Fruit fly (Drosophila melanogaster) whole organism, pupa: ENCODE data around the gene CG11970.

Experiments used
- CG13204 ChIP-seq: fragments of 200-800 bp; sonication (Bioruptor generic); optimal IDR thresholded peaks from 2 replicates; lab custom pipeline; 2018; ENCODE audit warnings: missing biosample characterization, mild to moderate bottlenecking, missing genetic modification characterization, moderate library complexity
- CG8159 ChIP-seq: fragments of 200-800 bp; sonication (Bioruptor generic); optimal IDR thresholded peaks from 3 replicates; lab custom pipeline; 2018; ENCODE audit warnings: missing biosample characterization, mild to moderate bottlenecking, missing genetic modification characterization, moderate library complexity
- CG8301 ChIP-seq: fragments of 200-800 bp; sonication (Bioruptor generic); optimal IDR thresholded peaks from 2 replicates; lab custom pipeline; 2018; ENCODE audit warnings: missing biosample characterization, mild to moderate bottlenecking, missing genetic modification characterization
- CG9948 ChIP-seq: fragments of 200-800 bp; sonication (Bioruptor generic); optimal IDR thresholded peaks from 2 replicates; lab custom pipeline; 2018; ENCODE audit warnings: missing biosample characterization, mild to moderate bottlenecking, missing genetic modification characterization, moderate library complexity
- EcR ChIP-seq: fragments of 200-800 bp; sonication (Bioruptor generic); optimal IDR thresholded peaks from 3 replicates; lab custom pipeline; 2019; ENCODE audit warnings: missing biosample characterization, missing genetic modification characterization, mild to moderate bottlenecking, moderate library complexity, missing genetic modification reagents
- rn ChIP-seq: fragments of 200-800 bp; sonication (Bioruptor generic); IDR thresholded peaks from 2 replicates; pipeline ENCODE4 v1.3.6; 2022; ENCODE audit warnings: missing biosample characterization, missing genetic modification characterization

DNA sequence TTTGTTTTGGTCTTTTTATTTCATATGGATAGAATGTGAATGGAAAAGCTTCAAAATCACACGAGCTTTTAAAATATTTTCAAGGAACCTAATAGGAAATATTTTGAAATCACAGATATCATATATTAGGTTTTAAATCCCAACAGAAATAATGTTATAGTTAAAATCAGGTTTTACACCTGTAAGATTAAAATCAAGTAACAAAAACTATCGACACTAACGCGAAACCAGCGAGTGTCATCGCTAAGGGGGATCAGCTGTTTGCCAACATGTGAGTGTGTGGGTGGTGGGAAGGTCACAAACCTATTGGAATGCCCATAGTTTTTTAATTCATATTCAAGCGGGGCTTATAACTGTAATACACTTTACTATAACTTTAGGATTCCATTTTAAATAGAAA, 54.1 kb downstream of the CG11970 start, which contains the start of gene hyx:
- no peak for TF ChIP-seq CG8301 (tag; lab: Kevin White, UChicago)
- TF ChIP-seq CG8159 (tag; lab: Kevin White, UChicago), result no peak
- no peak for TF ChIP-seq CG13204 (GFP tag; lab: Kevin White, UChicago)
- no peak for TF ChIP-seq rn
- TF ChIP-seq EcR (GFP tag; lab: Kevin White, UChicago), result peak; percentile 93
- TF ChIP-seq CG9948 (tag; lab: Kevin White, UChicago), result no peak
